Fruit fly (Drosophila melanogaster): ENCODE measurements around the gene LanB1.

DNA sequence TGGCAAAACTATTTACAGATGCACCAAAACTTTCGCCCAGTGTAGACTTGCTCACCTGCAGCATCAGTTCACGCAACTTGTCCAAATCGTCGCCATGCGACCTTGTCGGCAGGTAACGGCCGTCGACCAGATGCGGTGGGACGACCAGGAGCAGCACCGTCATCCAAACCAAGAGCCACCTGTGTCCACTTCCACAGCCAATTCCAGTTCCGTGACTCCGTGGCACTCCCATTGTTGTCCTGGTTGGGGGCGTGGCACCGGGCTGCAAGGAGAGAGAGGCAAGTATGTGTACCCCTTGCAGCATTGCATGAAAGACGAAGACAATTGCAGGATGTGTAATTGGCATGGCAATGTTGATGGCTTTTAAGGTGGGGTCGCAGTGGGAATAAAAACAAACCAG is 59.0 kb downstream of the LanB1 start:
- no peak for TF ChIP-seq CG3919 (GFP tag; optimal IDR thresholded peaks at IDR 0.05)
- TF ChIP-seq CG10631 (GFP tag; optimal IDR thresholded peaks at IDR 0.05) = no peak
- no peak for TF ChIP-seq Hr4 (GFP tag; optimal IDR thresholded peaks at IDR 0.05)
- no peak for TF ChIP-seq ss (GFP tag; optimal IDR thresholded peaks at IDR 0.05)

Data from whole organism, prepupa.